Fruit fly (Drosophila melanogaster) whole organism, embryonic: ENCODE results near the gene CG46467.

Source experiments
- Abd-B ChIP-seq: fragments of 200-800 bp; sonication (Bioruptor generic); optimal IDR thresholded peaks from 2 replicates; lab custom pipeline; 2018; ENCODE audit warnings: missing biosample characterization, mild to moderate bottlenecking, missing genetic modification characterization, moderate library complexity
- Ada2b ChIP-seq: fragments of 200-800 bp; sonication (Bioruptor generic); IDR thresholded peaks from 2 replicates; pipeline ENCODE4 v1.3.6; 2022; ENCODE audit warnings: missing biosample characterization, missing genetic modification characterization
- Atf6 ChIP-seq: fragments of 200-800 bp; sonication (Bioruptor generic); IDR thresholded peaks from 2 replicates; pipeline ENCODE4 v1.3.6; 2022; ENCODE audit warnings: missing biosample characterization, missing genetic modification characterization
- B-H1 ChIP-seq: fragments of 200-800 bp; sonication (Bioruptor generic); IDR thresholded peaks from 3 replicates; pipeline ENCODE4 v1.3.6; 2022; ENCODE audit warnings: missing biosample characterization, missing genetic modification characterization
- Bgb ChIP-seq: fragments of 200-800 bp; sonication (Bioruptor generic); IDR thresholded peaks from 2 replicates; pipeline ENCODE4 v1.3.6; 2022; ENCODE audit warnings: missing biosample characterization, missing genetic modification characterization; ENCODE audit not compliant: partially characterized antibody
- CG1024 ChIP-seq: fragments of 200-800 bp; sonication (Bioruptor generic); IDR thresholded peaks from 2 replicates; pipeline ENCODE4 v1.3.6; 2022; ENCODE audit warnings: missing biosample characterization, missing genetic modification characterization
- CG10267 ChIP-seq: fragments of 200-800 bp; sonication (Bioruptor generic); optimal IDR thresholded peaks from 2 replicates; lab custom pipeline; 2018; ENCODE audit warnings: missing biosample characterization, mild to moderate bottlenecking, missing genetic modification characterization, moderate library complexity
- CG10366 ChIP-seq: fragments of 200-800 bp; sonication (Bioruptor generic); IDR thresholded peaks from 2 replicates; pipeline ENCODE4 v1.3.6; 2022; ENCODE audit warnings: missing biosample characterization, missing genetic modification characterization
- CG10462 ChIP-seq: fragments of 200-800 bp; sonication (Bioruptor generic); optimal IDR thresholded peaks from 2 replicates; lab custom pipeline; 2016; ENCODE audit warnings: missing biosample characterization, missing genetic modification characterization
- CG11093 ChIP-seq: fragments of 200-800 bp; sonication (Bioruptor generic); IDR thresholded peaks from 3 replicates; pipeline ENCODE4 v1.3.6; 2022; ENCODE audit warnings: missing biosample characterization, missing genetic modification characterization
- CG11504 ChIP-seq: fragments of 200-800 bp; sonication (Bioruptor generic); optimal IDR thresholded peaks from 3 replicates; lab custom pipeline; 2019; ENCODE audit warnings: missing biosample characterization, mild to moderate bottlenecking, missing genetic modification characterization, moderate library complexity
- CG14667 ChIP-seq: fragments of 200-800 bp; sonication (Bioruptor generic); IDR thresholded peaks from 2 replicates; pipeline ENCODE4 v1.3.6; 2022; ENCODE audit warnings: missing biosample characterization, missing genetic modification characterization
- CG15514 ChIP-seq: fragments of 200-800 bp; sonication (Bioruptor generic); optimal IDR thresholded peaks from 3 replicates; lab custom pipeline; 2017; ENCODE audit warnings: missing biosample characterization, missing genetic modification characterization, mild to moderate bottlenecking, moderate library complexity, missing genetic modification reagents
- CG15601 ChIP-seq: fragments of 200-800 bp; sonication (Bioruptor generic); optimal IDR thresholded peaks from 3 replicates; lab custom pipeline; 2019; ENCODE audit warnings: missing biosample characterization, mild to moderate bottlenecking, missing genetic modification characterization, moderate library complexity
- CG17361 ChIP-seq: fragments of 200-800 bp; sonication (Bioruptor generic); IDR thresholded peaks from 3 replicates; pipeline ENCODE4 v1.3.6; 2022; ENCODE audit warnings: missing biosample characterization, missing genetic modification characterization
- CG18599 ChIP-seq: fragments of 200-800 bp; sonication (Bioruptor generic); optimal IDR thresholded peaks from 3 replicates; lab custom pipeline; 2017; ENCODE audit warnings: missing biosample characterization, missing genetic modification characterization, mild to moderate bottlenecking, moderate library complexity, missing genetic modification reagents
- CG18619 ChIP-seq: fragments of 200-800 bp; sonication (Bioruptor generic); optimal IDR thresholded peaks from 3 replicates; lab custom pipeline; 2017; ENCODE audit warnings: missing biosample characterization, mild to moderate bottlenecking, missing genetic modification characterization
- CG2129 ChIP-seq: fragments of 200-800 bp; sonication (Bioruptor generic); IDR thresholded peaks from 2 replicates; pipeline ENCODE4 v1.3.6; 2022; ENCODE audit warnings: missing biosample characterization, missing genetic modification characterization; ENCODE audit not compliant: partially characterized antibody
- CG2712 ChIP-seq: fragments of 200-800 bp; optimal IDR thresholded peaks from 3 replicates; lab custom pipeline; 2019; ENCODE audit warnings: missing biosample characterization, mild to moderate bottlenecking, missing genetic modification characterization, moderate library complexity
- CG31224 ChIP-seq: fragments of 200-800 bp; sonication (Bioruptor generic); IDR thresholded peaks from 2 replicates; pipeline ENCODE4 v1.3.6; 2022; ENCODE audit warnings: missing biosample characterization, missing genetic modification characterization
- CG31441 ChIP-seq: fragments of 200-800 bp; sonication (Bioruptor generic); IDR thresholded peaks from 2 replicates; pipeline ENCODE4 v1.3.6; 2022; ENCODE audit warnings: missing biosample characterization, missing genetic modification characterization
- CG3847 ChIP-seq: fragments of 200-800 bp; sonication (Bioruptor generic); IDR thresholded peaks from 2 replicates; pipeline ENCODE4 v1.3.6; 2022; ENCODE audit warnings: missing biosample characterization, missing genetic modification characterization
- CG6813 ChIP-seq: fragments of 200-800 bp; sonication (Bioruptor generic); optimal IDR thresholded peaks from 2 replicates; lab custom pipeline; 2017; ENCODE audit warnings: missing biosample characterization, missing genetic modification characterization, mild to moderate bottlenecking, moderate library complexity, missing genetic modification reagents
- CG7963 ChIP-seq: fragments of 200-800 bp; sonication (Bioruptor generic); IDR thresholded peaks from 3 replicates; pipeline ENCODE4 v1.3.6; 2022; ENCODE audit warnings: missing biosample characterization, missing genetic modification characterization; ENCODE audit not compliant: partially characterized antibody
- CG9932 ChIP-seq: fragments of 200-800 bp; sonication (Bioruptor generic); IDR thresholded peaks from 2 replicates; pipeline ENCODE4 v1.3.6; 2022; ENCODE audit warnings: missing biosample characterization, missing genetic modification characterization
- Camta ChIP-seq: fragments of 200-800 bp; sonication (Bioruptor generic); optimal IDR thresholded peaks from 2 replicates; lab custom pipeline; 2016; ENCODE audit warnings: missing biosample characterization, missing genetic modification characterization
- CrebB ChIP-seq: fragments of 200-800 bp; sonication (Bioruptor generic); optimal IDR thresholded peaks from 3 replicates; lab custom pipeline; 2018; ENCODE audit warnings: missing biosample characterization, mild to moderate bottlenecking, missing genetic modification characterization
- E2f2 ChIP-seq: fragments of 200-800 bp; sonication (Bioruptor generic); IDR thresholded peaks from 2 replicates; pipeline ENCODE4 v1.3.6; 2022; ENCODE audit warnings: missing biosample characterization, missing genetic modification characterization
- HHEX ChIP-seq: fragments of 200-800 bp; sonication (Bioruptor generic); optimal IDR thresholded peaks from 3 replicates; lab custom pipeline; 2017; ENCODE audit warnings: missing biosample characterization, mild to moderate bottlenecking, missing genetic modification characterization, missing genetic modification reagents
- MBD-R2 ChIP-seq: fragments of 200-800 bp; sonication (Bioruptor generic); IDR thresholded peaks from 2 replicates; pipeline ENCODE4 v1.3.6; 2022; ENCODE audit warnings: missing biosample characterization, missing genetic modification characterization
- Side ChIP-seq: fragments of 200-800 bp; sonication (Bioruptor generic); optimal IDR thresholded peaks from 2 replicates; lab custom pipeline; 2016; ENCODE audit warnings: missing biosample characterization, missing genetic modification characterization
- Sox100B ChIP-seq: fragments of 200-800 bp; sonication (Bioruptor generic); optimal IDR thresholded peaks from 3 replicates; lab custom pipeline; 2018; ENCODE audit warnings: missing biosample characterization, mild to moderate bottlenecking, missing genetic modification characterization
- Tbp ChIP-seq: fragments of >200 bp; optimal IDR thresholded peaks from 2 replicates; lab custom pipeline; 2018; ENCODE audit warnings: missing biosample characterization, missing genetic modification characterization
- bcd ChIP-seq: fragments of 200-800 bp; sonication (Bioruptor generic); optimal IDR thresholded peaks from 2 replicates; lab custom pipeline; 2017; ENCODE audit warnings: missing biosample characterization, mild to moderate bottlenecking, missing genetic modification characterization
- dm ChIP-seq: fragments of 200-800 bp; sonication (Bioruptor generic); optimal IDR thresholded peaks from 3 replicates; lab custom pipeline; 2016; ENCODE audit warnings: missing biosample characterization, missing genetic modification characterization
- gem ChIP-seq: fragments of 200-800 bp; sonication (Bioruptor generic); optimal IDR thresholded peaks from 2 replicates; lab custom pipeline; 2019; ENCODE audit warnings: missing biosample characterization, mild to moderate bottlenecking, missing genetic modification characterization, moderate library complexity
- h ChIP-seq: fragments of >200 bp; optimal IDR thresholded peaks from 2 replicates; lab custom pipeline; 2017
- insv ChIP-seq, 2 experiments: fragments of 200-800 bp; sonication (Bioruptor generic); optimal IDR thresholded peaks; 3 replicates each; lab custom pipeline; 2016 to 2018; ENCODE audit warnings: missing biosample characterization in 2 of 2, missing genetic modification characterization in 2 of 2
- kah ChIP-seq: fragments of 200-800 bp; sonication (Bioruptor generic); optimal IDR thresholded peaks from 2 replicates; lab custom pipeline; 2018; ENCODE audit warnings: missing biosample characterization, mild to moderate bottlenecking, missing genetic modification characterization
- klu ChIP-seq: fragments of 200-800 bp; sonication (Bioruptor generic); IDR thresholded peaks from 2 replicates; pipeline ENCODE4 v1.3.6; 2022; ENCODE audit warnings: missing biosample characterization, missing genetic modification characterization
- lilli ChIP-seq: fragments of 200-800 bp; sonication (Bioruptor generic); optimal IDR thresholded peaks from 3 replicates; lab custom pipeline; 2016; ENCODE audit warnings: missing biosample characterization, missing genetic modification characterization
- lmd ChIP-seq: fragments of 200-800 bp; sonication (Bioruptor generic); IDR thresholded peaks from 2 replicates; pipeline ENCODE4 v1.3.6; 2022; ENCODE audit warnings: missing biosample characterization, missing genetic modification characterization
- mld ChIP-seq: fragments of 200-800 bp; sonication (Bioruptor generic); IDR thresholded peaks from 3 replicates; pipeline ENCODE4 v1.3.6; 2022; ENCODE audit warnings: missing biosample characterization, missing genetic modification characterization; ENCODE audit not compliant: partially characterized antibody
- nom ChIP-seq: fragments of 200-800 bp; sonication (Bioruptor generic); optimal IDR thresholded peaks from 2 replicates; lab custom pipeline; 2017; ENCODE audit warnings: missing biosample characterization, missing genetic modification characterization, mild to moderate bottlenecking, moderate library complexity, missing genetic modification reagents
- ranshi ChIP-seq: fragments of 200-800 bp; sonication (Bioruptor generic); IDR thresholded peaks from 2 replicates; pipeline ENCODE4 v1.3.6; 2022; ENCODE audit warnings: missing biosample characterization, missing genetic modification characterization
- repo ChIP-seq: fragments of 200-800 bp; sonication (Bioruptor generic); optimal IDR thresholded peaks from 2 replicates; lab custom pipeline; 2016; ENCODE audit warnings: missing biosample characterization, missing genetic modification characterization
- seq ChIP-seq: fragments of 200-800 bp; sonication (Bioruptor generic); IDR thresholded peaks from 2 replicates; pipeline ENCODE4 v1.3.6; 2022; ENCODE audit warnings: missing biosample characterization, missing genetic modification characterization
- shn ChIP-seq: fragments of 200-800 bp; sonication (Bioruptor generic); optimal IDR thresholded peaks from 3 replicates; lab custom pipeline; 2016; ENCODE audit warnings: missing biosample characterization, missing genetic modification characterization
- sisA ChIP-seq: fragments of 200-800 bp; sonication (Bioruptor generic); IDR thresholded peaks from 2 replicates; pipeline ENCODE4 v1.3.6; 2022; ENCODE audit warnings: missing biosample characterization, missing genetic modification characterization
- stc ChIP-seq: fragments of 200-800 bp; sonication (Bioruptor generic); IDR thresholded peaks from 2 replicates; pipeline ENCODE4 v1.3.6; 2022; ENCODE audit warnings: missing biosample characterization, missing genetic modification characterization
- unpg ChIP-seq: fragments of 200-800 bp; sonication (Bioruptor generic); optimal IDR thresholded peaks from 3 replicates; lab custom pipeline; 2018; ENCODE audit warnings: missing biosample characterization, mild to moderate bottlenecking, missing genetic modification characterization, moderate library complexity
- usp ChIP-seq: fragments of >200 bp; optimal IDR thresholded peaks from 2 replicates; lab custom pipeline; 2017; ENCODE audit warnings: missing biosample characterization, missing genetic modification characterization

Gene CG46467

dm6 chr3R:9857785-9858184, 16.7 kb upstream of the CG46467 start (continued):
- TF ChIP-seq CG10462 (GFP tag; lab: Kevin White, UChicago) (no peak), CG10267 (tag; lab: Kevin White, UChicago) (no peak), stc (no peak), Tbp (GFP tag; lab: Kevin White, UChicago) (no peak), CG2129 (no peak), lilli (GFP tag; lab: Kevin White, UChicago) (no peak), gem (tag; lab: Kevin White, UChicago) (peak; percentile 64), usp (GFP tag; lab: Kevin White, UChicago) (no peak), dm (no peak), CG6813 (GFP tag; lab: Kevin White, UChicago) (peak; percentile 6), bcd (GFP tag; lab: Kevin White, UChicago) (peak; percentile 8), repo (GFP tag; lab: Kevin White, UChicago) (no peak), insv (GFP tag; optimal IDR thresholded peaks at IDR 0.05; lab: Kevin White, UChicago) (no peak), CG31224 (no peak), mld (GFP tag; lab: Robert Waterston, UW) (no peak), klu (GFP tag; lab: Robert Waterston, UW) (no peak), HHEX (GFP tag; lab: Kevin White, UChicago) (peak; percentile 27), CG11093 (GFP tag; lab: Robert Waterston, UW) (no peak), seq (GFP tag; lab: Robert Waterston, UW) (no peak), B-H1 (GFP tag; lab: Robert Waterston, UW) (0 out of 3 replicates have a peak, but pooled peaks have one; percentile 13), Side (no peak), CG18599 (peak; percentile 64), CG10366 (GFP tag; lab: Robert Waterston, UW) (no peak), h (lab: Kevin White, UChicago) (no peak), Atf6 (GFP tag; lab: Robert Waterston, UW) (no peak), Camta (GFP tag; lab: Kevin White, UChicago) (no peak), CG2712 (peak; percentile 18), unpg (GFP tag; lab: Kevin White, UChicago) (peak; percentile 39), ranshi (GFP tag; lab: Robert Waterston, UW) (no peak), CG11504 (peak; percentile 69), CG7963 (no peak), Ada2b (GFP tag; lab: Robert Waterston, UW) (0 out of 2 replicates have a peak, but pooled peaks have one; percentile 9), MBD-R2 (GFP tag; lab: Robert Waterston, UW) (no peak), kah (GFP tag; lab: Kevin White, UChicago) (no peak), nom (GFP tag; lab: Kevin White, UChicago) (no peak), shn (GFP tag; lab: Kevin White, UChicago) (no peak), CG17361 (GFP tag; lab: Robert Waterston, UW) (no peak), sisA (no peak), CG9932 (GFP tag; lab: Robert Waterston, UW) (no peak), CG3847 (GFP tag; lab: Robert Waterston, UW) (no peak), Bgb (GFP tag; lab: Robert Waterston, UW) (no peak), CG31441 (0 out of 2 replicates have a peak, but pooled peaks have one; percentile 26), CG15514 (GFP tag; lab: Kevin White, UChicago) (peak; percentile 6), CG1024 (no peak), CG15601 (no peak), Abd-B (GFP tag; lab: Kevin White, UChicago) (no peak), Sox100B (peak; percentile 46), CG14667 (GFP tag; lab: Robert Waterston, UW) (no peak), lmd (GFP tag; lab: Robert Waterston, UW) (peak; percentile 39), E2f2 (no peak), CG18619 (peak; percentile 4), CrebB (tag; lab: Kevin White, UChicago) (no peak)
